Worm (Caenorhabditis elegans) whole organism, L4/young adult: ENCODE measurements around the gene Y14H12B.2.

ENCODE experiments used
- W03F9.2 ChIP-seq: fragments of 150-350 bp; optimal IDR thresholded peaks from 2 replicates; lab custom pipeline; 2014; ENCODE audit warnings: missing biosample characterization, missing genetic modification characterization
- dao-5 ChIP-seq: sonication (generic microtip); optimal IDR thresholded peaks from 2 replicates; lab custom pipeline; 2016; ENCODE audit warnings: missing genotype, missing genetic modification characterization, moderate library complexity, missing compliant biosample characterization
- him-1 ChIP-seq: sonication (generic microtip); optimal IDR thresholded peaks from 2 replicates; lab custom pipeline; 2016; ENCODE audit warnings: missing genotype, missing genetic modification reagents, missing genetic modification characterization, missing compliant biosample characterization

Y14H12B.2 gene

ce11 chrII:3935990-3936389, 2.5 kb upstream of the Y14H12B.2 start:
- TF ChIP-seq dao-5, result no peak
- TF ChIP-seq W03F9.2 (tag; lab: Kevin White, UChicago), result no peak
- no peak for TF ChIP-seq him-1 (tag; lab: Kevin White, UChicago)

- TF ChIP-seq him-1 (tag; lab: Kevin White, UChicago) (no peak), dao-5 (no peak), W03F9.2 (tag; lab: Kevin White, UChicago) (no peak)
Observed at ce11 chrII:3935098-3935497, 1.6 kb upstream of the Y14H12B.2 start.

- TF ChIP-seq W03F9.2 (tag; lab: Kevin White, UChicago) (no peak), dao-5 (no peak), him-1 (tag; lab: Kevin White, UChicago) (no peak)
Observed at ce11 chrII:3934085-3934484, 545 bp upstream of the Y14H12B.2 start, which contains the start of gene Y14H12B.1. Gene Y14H12B.1 (plus strand): TSS chrII:3934447.

ce11 chrII:3931825-3932224, 1.7 kb downstream of the Y14H12B.2 start:
- TF ChIP-seq him-1 (tag; lab: Kevin White, UChicago), result no peak
- no peak for TF ChIP-seq W03F9.2 (tag; lab: Kevin White, UChicago)
- TF ChIP-seq dao-5, result no peak

- TF ChIP-seq him-1 (tag; lab: Kevin White, UChicago) (no peak), dao-5 (no peak), W03F9.2 (tag; lab: Kevin White, UChicago) (no peak)
Observed at ce11 chrII:3931230-3931629, 2.3 kb downstream of the Y14H12B.2 start.

ce11 chrII:3930478-3931182, 2.9 kb downstream of the Y14H12B.2 start:
- TF ChIP-seq him-1 (tag; lab: Kevin White, UChicago) (no peak), W03F9.2 (tag; lab: Kevin White, UChicago) (peak; percentile 72)

ce11 chrII:3929446-3929845, 4.1 kb downstream of the Y14H12B.2 start:
- TF ChIP-seq him-1 (tag; lab: Kevin White, UChicago), result no peak
- TF ChIP-seq W03F9.2 (tag; lab: Kevin White, UChicago), result no peak
- no peak for TF ChIP-seq dao-5

- TF ChIP-seq him-1 (tag; lab: Kevin White, UChicago) (no peak), W03F9.2 (tag; lab: Kevin White, UChicago) (no peak), dao-5 (no peak)
Observed at ce11 chrII:3927943-3928393, 5.6 kb downstream of the Y14H12B.2 start, which contains the start of gene plpp-1.1. Gene plpp-1.1 (minus strand): TSS chrII:3927993.

ce11 chrII:3922696-3923095, 10.8 kb downstream of the Y14H12B.2 start:
- TF ChIP-seq him-1 (tag; lab: Kevin White, UChicago), result no peak
- no peak for TF ChIP-seq dao-5

ce11 chrII:3920611-3921010, 12.9 kb downstream of the Y14H12B.2 start:
- TF ChIP-seq dao-5 (no peak), W03F9.2 (tag; lab: Kevin White, UChicago) (no peak), him-1 (tag; lab: Kevin White, UChicago) (no peak)

- TF ChIP-seq dao-5 (no peak), him-1 (tag; lab: Kevin White, UChicago) (no peak), W03F9.2 (tag; lab: Kevin White, UChicago) (no peak)
Observed at ce11 chrII:3917985-3918633, 15.4 kb downstream of the Y14H12B.2 start.

- no peak for TF ChIP-seq W03F9.2 (tag; lab: Kevin White, UChicago)
- no peak for TF ChIP-seq dao-5
- TF ChIP-seq him-1 (tag; lab: Kevin White, UChicago), result no peak
Observed at ce11 chrII:3913673-3914072, 19.9 kb downstream of the Y14H12B.2 start.

- TF ChIP-seq dao-5 (no peak), him-1 (tag; lab: Kevin White, UChicago) (no peak), W03F9.2 (tag; lab: Kevin White, UChicago) (no peak)
Observed at ce11 chrII:3911716-3912115, 21.8 kb downstream of the Y14H12B.2 start, which contains the start of gene F53C3.1. Gene F53C3.1 (plus strand): TSS chrII:3912016.

- no peak for TF ChIP-seq dao-5
- no peak for TF ChIP-seq him-1 (tag; lab: Kevin White, UChicago)
- no peak for TF ChIP-seq W03F9.2 (tag; lab: Kevin White, UChicago)
Observed at ce11 chrII:3911284-3911683, 22.3 kb downstream of the Y14H12B.2 start.
